Worm (Caenorhabditis elegans): ENCODE measurements around the gene C44C10.12.

ce11 chrX:11696696-11697095 lies at the start of gene C44C10.12:
- TF ChIP-seq zag-1 (tag; optimal IDR thresholded peaks at IDR 0.05) = no peak
- TF ChIP-seq pqm-1 (tag; optimal IDR thresholded peaks at IDR 0.05) = no peak
- TF ChIP-seq aly-2 (tag; optimal IDR thresholded peaks at IDR 0.05) = no peak
- no peak for TF ChIP-seq snpc-4 (tag; optimal IDR thresholded peaks at IDR 0.05)
- TF ChIP-seq mep-1 (tag; optimal IDR thresholded peaks at IDR 0.05) = no peak
- TF ChIP-seq nhr-237 (tag; optimal IDR thresholded peaks at IDR 0.05) = no peak
- no peak for TF ChIP-seq pax-3 (tag; optimal IDR thresholded peaks at IDR 0.05)
- TF ChIP-seq nhr-76 (tag; optimal IDR thresholded peaks at IDR 0.05) = no peak
- TF ChIP-seq fkh-10 (GFP tag; optimal IDR thresholded peaks at IDR 0.05) = no peak
- no peak for TF ChIP-seq zip-4 (GFP tag; optimal IDR thresholded peaks at IDR 0.05)
- no peak for TF ChIP-seq swsn-7 (tag; optimal IDR thresholded peaks at IDR 0.05)
- no peak for TF ChIP-seq nhr-71 (tag; optimal IDR thresholded peaks at IDR 0.05)
- TF ChIP-seq egl-27 (tag; optimal IDR thresholded peaks at IDR 0.05) = no peak

Measured in whole organism, L1 larva.